Worm (Caenorhabditis elegans) whole organism, L1 larva: ENCODE results near the gene grsp-4.

ENCODE experiments used
- C04F5.9 ChIP-seq: sonication (generic microtip); optimal IDR thresholded peaks from 2 replicates; lab custom pipeline; 2016; ENCODE audit warnings: missing genetic modification characterization, missing compliant biosample characterization
- F16B12.6 ChIP-seq: fragments of 150-350 bp; optimal IDR thresholded peaks from 2 replicates; lab custom pipeline; 2014; ENCODE audit warnings: missing biosample characterization, missing genetic modification characterization
- Y116A8C.19 ChIP-seq: sonication (generic microtip); optimal IDR thresholded peaks from 2 replicates; lab custom pipeline; 2016; ENCODE audit warnings: missing compliant biosample characterization, missing genetic modification characterization, borderline replicate concordance
- alr-1 ChIP-seq: fragments of 200-800 bp; sonication (Bioruptor generic); optimal IDR thresholded peaks from 2 replicates; lab custom pipeline; 2018; ENCODE audit warnings: borderline replicate concordance, mild to moderate bottlenecking, missing genetic modification characterization, missing compliant biosample characterization
- aly-2 ChIP-seq: fragments of 150-350 bp; optimal IDR thresholded peaks from 2 replicates; lab custom pipeline; 2014; ENCODE audit warnings: missing biosample characterization, missing genetic modification characterization
- ama-1 ChIP-seq: fragments of 150-350 bp; optimal IDR thresholded peaks from 2 replicates; lab custom pipeline; 2014
- blmp-1 ChIP-seq: fragments of 150-350 bp; optimal IDR thresholded peaks from 2 replicates; lab custom pipeline; 2014; ENCODE audit warnings: missing biosample characterization, missing genetic modification characterization
- ceh-8 ChIP-seq: fragments of 200-800 bp; sonication (Bioruptor generic); optimal IDR thresholded peaks from 2 replicates; lab custom pipeline; 2018; ENCODE audit warnings: mild to moderate bottlenecking, missing genetic modification characterization, moderate library complexity, missing compliant biosample characterization
- ceh-88 ChIP-seq: fragments of 200-800 bp; sonication (Bioruptor generic); IDR thresholded peaks from 2 replicates; pipeline ENCODE4 v1.3.6; 2022; ENCODE audit warnings: missing genetic modification characterization, missing compliant biosample characterization
- ceh-90 ChIP-seq: sonication (generic microtip); optimal IDR thresholded peaks from 2 replicates; lab custom pipeline; 2016; ENCODE audit warnings: missing genetic modification characterization, missing compliant biosample characterization
- ces-1 ChIP-seq: fragments of 150-350 bp; optimal IDR thresholded peaks from 2 replicates; lab custom pipeline; 2014; ENCODE audit warnings: missing biosample characterization, missing genetic modification reagents, missing genetic modification characterization
- dpl-1 ChIP-seq, 3 experiments: fragments of 150-350 bp in 2 of 3; sonication (generic microtip) in 1 of 3; optimal IDR thresholded peaks; 2 replicates each; lab custom pipeline; 2014 to 2017; ENCODE audit warnings: missing biosample characterization in 3 of 3, missing genetic modification characterization in 3 of 3, missing genetic modification reagents in 3 of 3
- efl-1 ChIP-seq, 4 experiments: fragments of 150-350 bp; optimal IDR thresholded peaks in 3 of 4; peaks in 1 of 4; 1 replicate in 1 of 4; 2 replicates in 3 of 4; lab custom pipeline; 2014; ENCODE audit warnings: missing biosample characterization in 2 of 4, missing genetic modification characterization in 2 of 4, missing genetic modification reagents in 2 of 4
- efl-3 ChIP-seq: fragments of 200-800 bp; sonication (Bioruptor generic); optimal IDR thresholded peaks from 2 replicates; lab custom pipeline; 2018; ENCODE audit warnings: mild to moderate bottlenecking, missing genetic modification characterization, missing compliant biosample characterization
- egl-13 ChIP-seq: sonication (generic microtip); optimal IDR thresholded peaks from 2 replicates; lab custom pipeline; 2016; ENCODE audit warnings: missing genotype, missing genetic modification reagents, missing genetic modification characterization, missing compliant biosample characterization
- egl-27 ChIP-seq, 2 experiments: fragments of 150-350 bp in 1 of 2; sonication (generic microtip); optimal IDR thresholded peaks; 3 replicates each; lab custom pipeline; 2017 to 2018; ENCODE audit warnings: missing biosample characterization in 2 of 2, missing genetic modification characterization in 2 of 2, missing genetic modification reagents in 2 of 2
- elt-2 ChIP-seq: sonication (generic microtip); optimal IDR thresholded peaks from 2 replicates; lab custom pipeline; 2016; ENCODE audit warnings: missing genetic modification characterization, mild to moderate bottlenecking, inconsistent platforms, missing compliant biosample characterization, missing genetic modification reagents
- elt-3 ChIP-seq, 6 experiments: fragments of 150-350 bp in 1 of 6; sonication (generic microtip); optimal IDR thresholded peaks; 2 replicates each; lab custom pipeline; 2017 to 2018; ENCODE audit warnings: missing biosample characterization in 6 of 6, missing genetic modification characterization in 6 of 6, inconsistent platforms in 1 of 6
- ets-5 ChIP-seq: fragments of 200-800 bp; sonication (Bioruptor generic); IDR thresholded peaks from 2 replicates; pipeline ENCODE4 v1.3.6; 2022; ENCODE audit warnings: missing genetic modification characterization, missing compliant biosample characterization
- fkh-10 ChIP-seq: sonication (generic microtip); optimal IDR thresholded peaks from 2 replicates; lab custom pipeline; 2017; ENCODE audit warnings: missing biosample characterization, missing genetic modification reagents, missing genetic modification characterization
- fkh-4 ChIP-seq: sonication (generic microtip); optimal IDR thresholded peaks from 2 replicates; lab custom pipeline; 2016; ENCODE audit warnings: missing compliant biosample characterization, missing genetic modification characterization, borderline replicate concordance
- fkh-8 ChIP-seq: sonication (generic microtip); optimal IDR thresholded peaks from 2 replicates; lab custom pipeline; 2016; ENCODE audit warnings: mild to moderate bottlenecking, missing genetic modification characterization, missing compliant biosample characterization
- fos-1 ChIP-seq: fragments of 150-350 bp; optimal IDR thresholded peaks from 2 replicates; lab custom pipeline; 2014; ENCODE audit warnings: missing biosample characterization, missing genetic modification characterization
- hlh-4 ChIP-seq: sonication (generic microtip); optimal IDR thresholded peaks from 2 replicates; lab custom pipeline; 2016; ENCODE audit warnings: mild to moderate bottlenecking, missing genetic modification characterization, missing compliant biosample characterization
- irx-1 ChIP-seq: sonication (generic microtip); optimal IDR thresholded peaks from 2 replicates; lab custom pipeline; 2016; ENCODE audit warnings: missing genetic modification characterization, missing compliant biosample characterization
- isw-1 ChIP-seq: fragments of 200-800 bp; sonication (Bioruptor generic); IDR thresholded peaks from 2 replicates; pipeline ENCODE4 v1.3.6; 2022; ENCODE audit warnings: missing genetic modification characterization, missing compliant biosample characterization
- lin-14 ChIP-seq: fragments of 200-800 bp; sonication (Bioruptor generic); optimal IDR thresholded peaks from 2 replicates; lab custom pipeline; 2018; ENCODE audit warnings: mild to moderate bottlenecking, missing genetic modification characterization, moderate library complexity, missing compliant biosample characterization
- lin-35 ChIP-seq, 2 experiments: fragments of 150-350 bp; optimal IDR thresholded peaks; 2 replicates each; lab custom pipeline; 2014; ENCODE audit warnings: missing biosample characterization in 2 of 2, missing genetic modification characterization in 2 of 2, missing genetic modification reagents in 2 of 2
- lin-39 ChIP-seq: fragments of 150-350 bp; optimal IDR thresholded peaks from 2 replicates; lab custom pipeline; 2014; ENCODE audit warnings: missing biosample characterization, missing genetic modification reagents, missing genetic modification characterization
- mdl-1 ChIP-seq, 2 experiments: fragments of 150-350 bp; optimal IDR thresholded peaks; 2 replicates each; lab custom pipeline; 2014 to 2017; ENCODE audit warnings: missing biosample characterization in 2 of 2, missing genetic modification characterization in 2 of 2, inconsistent platforms in 1 of 2
- nhr-12 ChIP-seq: sonication (generic microtip); optimal IDR thresholded peaks from 2 replicates; lab custom pipeline; 2017; ENCODE audit warnings: missing biosample characterization, missing genetic modification characterization
- nhr-20 ChIP-seq: sonication (generic microtip); optimal IDR thresholded peaks from 2 replicates; lab custom pipeline; 2016; ENCODE audit warnings: mild to moderate bottlenecking, missing genetic modification characterization, missing compliant biosample characterization
- nhr-47 ChIP-seq: sonication (generic microtip); optimal IDR thresholded peaks from 2 replicates; lab custom pipeline; 2016; ENCODE audit warnings: mild to moderate bottlenecking, missing genetic modification characterization, moderate library complexity, missing compliant biosample characterization
- nhr-71 ChIP-seq: sonication (generic microtip); optimal IDR thresholded peaks from 2 replicates; lab custom pipeline; 2016; ENCODE audit warnings: mild to moderate bottlenecking, missing genetic modification characterization, moderate library complexity, missing compliant biosample characterization
- nhr-84 ChIP-seq: sonication (generic microtip); optimal IDR thresholded peaks from 2 replicates; lab custom pipeline; 2017; ENCODE audit warnings: missing biosample characterization, missing genetic modification characterization
- nhr-85 ChIP-seq: sonication (generic microtip); peaks from one replicate; lab custom pipeline; 2016; ENCODE audit warnings: missing genetic modification characterization, inconsistent platforms, missing compliant biosample characterization
- pqm-1 ChIP-seq: sonication (generic microtip); optimal IDR thresholded peaks from 3 replicates; lab custom pipeline; 2017; ENCODE audit warnings: missing biosample characterization, missing genetic modification characterization
- rnt-1 ChIP-seq: sonication (generic microtip); optimal IDR thresholded peaks from 2 replicates; lab custom pipeline; 2016; ENCODE audit warnings: mild to moderate bottlenecking, missing genetic modification characterization, moderate library complexity, missing compliant biosample characterization
- skn-1 ChIP-seq: fragments of 150-350 bp; optimal IDR thresholded peaks from 2 replicates; lab custom pipeline; 2014; ENCODE audit warnings: missing biosample characterization, missing genetic modification characterization
- snu-23 ChIP-seq: sonication (generic microtip); optimal IDR thresholded peaks from 2 replicates; lab custom pipeline; 2016; ENCODE audit warnings: missing genetic modification characterization, missing compliant biosample characterization
- sox-4 ChIP-seq: sonication (generic microtip); optimal IDR thresholded peaks from 2 replicates; lab custom pipeline; 2016; ENCODE audit warnings: missing genetic modification characterization, missing compliant biosample characterization
- sptf-1 ChIP-seq: fragments of 150-350 bp; optimal IDR thresholded peaks from 2 replicates; lab custom pipeline; 2014; ENCODE audit warnings: missing biosample characterization, missing genetic modification characterization
- swsn-7 ChIP-seq: sonication (generic microtip); optimal IDR thresholded peaks from 2 replicates; lab custom pipeline; 2016; ENCODE audit warnings: missing genetic modification characterization, missing compliant biosample characterization
- tbx-2 ChIP-seq: sonication (generic microtip); optimal IDR thresholded peaks from 2 replicates; lab custom pipeline; 2016; ENCODE audit warnings: missing genetic modification characterization, missing compliant biosample characterization
- unc-30 ChIP-seq: sonication (generic microtip); optimal IDR thresholded peaks from 2 replicates; lab custom pipeline; 2017; ENCODE audit warnings: missing biosample characterization, missing genetic modification characterization
- unc-62 ChIP-seq: fragments of 150-350 bp; optimal IDR thresholded peaks from 2 replicates; lab custom pipeline; 2014; ENCODE audit warnings: missing biosample characterization, missing genetic modification reagents, missing genetic modification characterization
- unc-86 ChIP-seq: sonication (generic microtip); optimal IDR thresholded peaks from 2 replicates; lab custom pipeline; 2016; ENCODE audit warnings: missing genetic modification characterization, missing compliant biosample characterization
- unc-98 ChIP-seq: fragments of 200-800 bp; sonication (Bioruptor generic); IDR thresholded peaks from 2 replicates; pipeline ENCODE4 v1.3.6; 2022; ENCODE audit warnings: missing genetic modification characterization, missing compliant biosample characterization
- vab-15 ChIP-seq: sonication (generic microtip); optimal IDR thresholded peaks from 2 replicates; lab custom pipeline; 2017; ENCODE audit warnings: missing genotype, mild to moderate bottlenecking, missing genetic modification characterization, missing compliant biosample characterization
- zip-4 ChIP-seq: fragments of 200-800 bp; sonication (Bioruptor generic); optimal IDR thresholded peaks from 2 replicates; lab custom pipeline; 2018; ENCODE audit warnings: mild to moderate bottlenecking, missing genetic modification characterization, moderate library complexity, missing compliant biosample characterization

The grsp-4 gene

ce11 chrV:7624652-7625051 lies at the start of gene grsp-4:
Gene grsp-4 (plus strand): TSS chrV:7624952.
- TF ChIP-seq C04F5.9 (tag; lab: Kevin White, UChicago): no peak
- TF ChIP-seq blmp-1 (tag; lab: Kevin White, UChicago): peak; percentile 52
- TF ChIP-seq tbx-2 (tag; lab: Kevin White, UChicago): no peak
- no peak for TF ChIP-seq pqm-1
- no peak for TF ChIP-seq zip-4 (GFP tag; lab: Kevin White, UChicago)
- TF ChIP-seq nhr-85 (tag; lab: Kevin White, UChicago): peak; percentile 48
- no peak for TF ChIP-seq fkh-8 (tag; lab: Kevin White, UChicago)
- no peak for TF ChIP-seq Y116A8C.19 (tag; lab: Kevin White, UChicago)
- TF ChIP-seq ets-5 (GFP tag; lab: Robert Waterston, UW): no peak
- TF ChIP-seq elt-3 (tag; optimal IDR thresholded peaks at IDR 0.05; lab: Kevin White, UChicago): no peak
- TF ChIP-seq skn-1: no peak
- TF ChIP-seq nhr-47 (tag; lab: Kevin White, UChicago): no peak
- TF ChIP-seq nhr-12 (tag; lab: Kevin White, UChicago): no peak
- TF ChIP-seq ceh-88 (GFP tag; lab: Robert Waterston, UW): no peak
- TF ChIP-seq swsn-7: no peak
- no peak for TF ChIP-seq isw-1
- no peak for TF ChIP-seq aly-2 (tag; lab: Kevin White, UChicago)
- no peak for TF ChIP-seq nhr-84

- peak; percentile 79 for TF ChIP-seq rnt-1 (tag; lab: Kevin White, UChicago)
- no peak for TF ChIP-seq unc-30
- no peak for TF ChIP-seq alr-1 (tag; lab: Kevin White, UChicago)
- TF ChIP-seq fos-1 (tag; lab: Kevin White, UChicago): peak; percentile 34
- no peak for TF ChIP-seq C04F5.9 (tag; lab: Kevin White, UChicago)
- no peak for TF ChIP-seq unc-98 (GFP tag; lab: Robert Waterston, UW)
- no peak for TF ChIP-seq fkh-10
- no peak for TF ChIP-seq Y116A8C.19 (tag; lab: Kevin White, UChicago)
- TF ChIP-seq pqm-1: no peak
- TF ChIP-seq nhr-12 (tag; lab: Kevin White, UChicago): no peak
- peak; percentile 81 for TF ChIP-seq nhr-47 (tag; lab: Kevin White, UChicago)
- no peak for TF ChIP-seq aly-2 (tag; lab: Kevin White, UChicago)
- TF ChIP-seq dpl-1 (GFP tag; optimal IDR thresholded peaks at IDR 0.05; lab: Kevin White, UChicago): peak; percentile 68 to 79 (median 79)
- TF ChIP-seq ceh-8 (GFP tag; lab: Kevin White, UChicago): peak; percentile 27
- TF ChIP-seq ces-1 (GFP tag; lab: Kevin White, UChicago): no peak
- peak; percentile 84 for TF ChIP-seq nhr-71 (tag; lab: Kevin White, UChicago)
- TF ChIP-seq nhr-85 (tag; lab: Kevin White, UChicago): peak; percentile 81
- TF ChIP-seq ceh-88 (GFP tag; lab: Robert Waterston, UW): no peak
- TF ChIP-seq ceh-90 (tag; lab: Kevin White, UChicago): no peak
- TF ChIP-seq elt-2 (tag; lab: Kevin White, UChicago): no peak
- no peak for TF ChIP-seq egl-13 (tag; lab: Kevin White, UChicago)
- peak; percentile 66 for TF ChIP-seq lin-14 (GFP tag; lab: Kevin White, UChicago)
- peak; percentile 67 to 80 for TF ChIP-seq efl-1 (optimal IDR thresholded peaks at IDR 0.05; lab: Kevin White, UChicago)
- peak; percentile 78 to 96 for TF ChIP-seq efl-1 (GFP tag; optimal IDR thresholded peaks at IDR 0.05 in 1 of 2; lab: Kevin White, UChicago)
- TF ChIP-seq ama-1: peak; percentile 29
- peak; percentile 36 for TF ChIP-seq F16B12.6 (tag; lab: Kevin White, UChicago)
- TF ChIP-seq snu-23: peak; percentile 84
- TF ChIP-seq irx-1: peak; percentile 46
- peak; percentile 77 for TF ChIP-seq nhr-20
- no peak for TF ChIP-seq egl-27 (tag; optimal IDR thresholded peaks at IDR 0.05; lab: Kevin White, UChicago)
- no peak for TF ChIP-seq unc-62 (GFP tag; lab: Kevin White, UChicago)
- peak; percentile 53 for TF ChIP-seq unc-86 (tag; lab: Kevin White, UChicago)
- TF ChIP-seq vab-15 (tag; lab: Kevin White, UChicago): no peak
- peak; percentile 75 to 85 for TF ChIP-seq lin-35 (GFP tag; optimal IDR thresholded peaks at IDR 0.05; lab: Kevin White, UChicago)
- TF ChIP-seq fkh-4: no peak
- TF ChIP-seq lin-39 (tag; lab: Kevin White, UChicago): peak; percentile 48
- no peak for TF ChIP-seq sptf-1
- TF ChIP-seq skn-1: peak; percentile 54
- no peak for TF ChIP-seq efl-3 (GFP tag; lab: Kevin White, UChicago)
- peak in 1 of 2 experiments; percentile 41 for TF ChIP-seq mdl-1 (tag; optimal IDR thresholded peaks at IDR 0.05; lab: Kevin White, UChicago)
- no peak for TF ChIP-seq hlh-4 (tag; lab: Kevin White, UChicago)
- no peak for TF ChIP-seq zip-4 (GFP tag; lab: Kevin White, UChicago)
- TF ChIP-seq sox-4 (tag; lab: Kevin White, UChicago): no peak
Observed at ce11 chrV:7575563-7575962, 49.2 kb upstream of the grsp-4 start, which contains the start of the genes snu-66 and ints-9. Gene snu-66 (minus strand): TSS chrV:7575670. Gene ints-9 (plus strand): TSS chrV:7575802.
